Fruit fly (Drosophila melanogaster) whole organism, prepupa: ENCODE measurements around the gene vsg.
A peak's percentile ranks its signal among the peaks of the same experiment; 100 is the strongest.

ENCODE experiments used
- Blimp-1 ChIP-seq: fragments of 200-800 bp; sonication (Bioruptor generic); optimal IDR thresholded peaks from 3 replicates; lab custom pipeline; 2017; ENCODE audit warnings: missing biosample characterization, missing genetic modification characterization, mild to moderate bottlenecking, moderate library complexity, missing genetic modification reagents
- CG10631 ChIP-seq: fragments of 200-800 bp; sonication (Bioruptor generic); optimal IDR thresholded peaks from 2 replicates; lab custom pipeline; 2016; ENCODE audit warnings: missing biosample characterization, missing genetic modification characterization
- CG10669 ChIP-seq: fragments of 200-800 bp; sonication (Bioruptor generic); optimal IDR thresholded peaks from 3 replicates; lab custom pipeline; 2018; ENCODE audit warnings: missing biosample characterization, mild to moderate bottlenecking, missing genetic modification characterization, moderate library complexity
- CG11294 ChIP-seq: fragments of 200-800 bp; sonication (Bioruptor generic); IDR thresholded peaks from 2 replicates; pipeline ENCODE4 v1.3.6; 2022; ENCODE audit warnings: missing biosample characterization, missing genetic modification characterization
- CG11762 ChIP-seq: fragments of 200-800 bp; sonication (Bioruptor generic); optimal IDR thresholded peaks from 3 replicates; lab custom pipeline; 2016; ENCODE audit warnings: missing biosample characterization, missing genetic modification characterization; ENCODE audit not compliant: insufficient read depth
- CG11902 ChIP-seq: fragments of 200-800 bp; sonication (Bioruptor generic); optimal IDR thresholded peaks from 3 replicates; lab custom pipeline; 2016; ENCODE audit warnings: missing biosample characterization, missing genetic modification characterization
- CG15336 ChIP-seq: fragments of 200-800 bp; sonication (Bioruptor generic); IDR thresholded peaks from 2 replicates; pipeline ENCODE4 v1.3.6; 2022; ENCODE audit warnings: missing biosample characterization, missing genetic modification characterization
- CG16779 ChIP-seq: fragments of 200-800 bp; sonication (Bioruptor generic); optimal IDR thresholded peaks from 3 replicates; lab custom pipeline; 2017; ENCODE audit warnings: missing biosample characterization, mild to moderate bottlenecking, missing genetic modification characterization
- CG3032 ChIP-seq: fragments of 200-800 bp; optimal IDR thresholded peaks from 2 replicates; lab custom pipeline; 2019; ENCODE audit warnings: missing biosample characterization, mild to moderate bottlenecking, missing genetic modification characterization, moderate library complexity
- CG31627 ChIP-seq: fragments of 200-800 bp; sonication (Bioruptor generic); optimal IDR thresholded peaks from 3 replicates; lab custom pipeline; 2016; ENCODE audit warnings: missing biosample characterization, missing genetic modification characterization
- CG32006 ChIP-seq: fragments of 200-800 bp; sonication (Bioruptor generic); optimal IDR thresholded peaks from 3 replicates; lab custom pipeline; 2017; ENCODE audit warnings: missing biosample characterization, mild to moderate bottlenecking, missing genetic modification characterization
- CG34406 ChIP-seq: fragments of 200-800 bp; sonication (Bioruptor generic); optimal IDR thresholded peaks from 3 replicates; lab custom pipeline; 2016; ENCODE audit warnings: missing biosample characterization, missing genetic modification characterization
- CG3919 ChIP-seq: fragments of 200-800 bp; sonication (Bioruptor generic); optimal IDR thresholded peaks from 3 replicates; lab custom pipeline; 2016; ENCODE audit warnings: missing biosample characterization, missing genetic modification characterization
- CG4318 ChIP-seq: fragments of 200-800 bp; sonication (Bioruptor generic); optimal IDR thresholded peaks from 3 replicates; lab custom pipeline; 2017; ENCODE audit warnings: missing biosample characterization, mild to moderate bottlenecking, missing genetic modification characterization
- CG6163 ChIP-seq: fragments of 200-800 bp; sonication (Bioruptor generic); IDR thresholded peaks from 3 replicates; pipeline ENCODE4 v1.3.6; 2022; ENCODE audit warnings: missing biosample characterization, missing genetic modification characterization
- CG6276 ChIP-seq: fragments of 200-800 bp; sonication (Bioruptor generic); optimal IDR thresholded peaks from 2 replicates; lab custom pipeline; 2017; ENCODE audit warnings: missing biosample characterization, mild to moderate bottlenecking, missing genetic modification characterization
- CG6792 ChIP-seq: fragments of 200-800 bp; sonication (Bioruptor generic); optimal IDR thresholded peaks from 3 replicates; lab custom pipeline; 2016; ENCODE audit warnings: missing biosample characterization, missing genetic modification characterization
- CG6854 ChIP-seq: fragments of 200-800 bp; sonication (Bioruptor generic); optimal IDR thresholded peaks from 2 replicates; lab custom pipeline; 2017; ENCODE audit warnings: missing biosample characterization, mild to moderate bottlenecking, missing genetic modification characterization
- CG8119 ChIP-seq: fragments of 200-800 bp; sonication (Bioruptor generic); IDR thresholded peaks from 3 replicates; pipeline ENCODE4 v1.3.6; 2022; ENCODE audit warnings: missing biosample characterization, missing genetic modification characterization
- CG8319 ChIP-seq: fragments of 200-800 bp; sonication (Bioruptor generic); optimal IDR thresholded peaks from 3 replicates; lab custom pipeline; 2016; ENCODE audit warnings: missing biosample characterization, missing genetic modification characterization
- CG8632 ChIP-seq: fragments of 200-800 bp; sonication (Bioruptor generic); optimal IDR thresholded peaks from 3 replicates; lab custom pipeline; 2016; ENCODE audit warnings: missing biosample characterization, missing genetic modification characterization
- Eip75B ChIP-seq: fragments of 200-800 bp; sonication (Bioruptor generic); optimal IDR thresholded peaks from 3 replicates; lab custom pipeline; 2016; ENCODE audit warnings: missing biosample characterization, missing genetic modification characterization
- Eip78C ChIP-seq: fragments of 200-800 bp; sonication (Bioruptor generic); peaks from one replicate; lab custom pipeline; 2016; ENCODE audit warnings: missing biosample characterization, missing genetic modification characterization
- Eip93F ChIP-seq: fragments of 200-800 bp; sonication (Bioruptor generic); optimal IDR thresholded peaks from 2 replicates; lab custom pipeline; 2016; ENCODE audit warnings: missing biosample characterization, mild to moderate bottlenecking, missing genetic modification characterization
- Ets21C ChIP-seq: fragments of 200-800 bp; sonication (Bioruptor generic); optimal IDR thresholded peaks from 3 replicates; lab custom pipeline; 2016; ENCODE audit warnings: missing biosample characterization, missing genetic modification characterization
- Ets96B ChIP-seq: fragments of 200-800 bp; optimal IDR thresholded peaks from 2 replicates; lab custom pipeline; 2019; ENCODE audit warnings: missing biosample characterization, mild to moderate bottlenecking, missing genetic modification characterization, moderate library complexity
- Gug ChIP-seq: fragments of 200-800 bp; sonication (Bioruptor generic); IDR thresholded peaks from 2 replicates; pipeline ENCODE4 v1.3.6; 2022; ENCODE audit warnings: missing biosample characterization, missing genetic modification characterization
- Hr38 ChIP-seq: sonication (Bioruptor generic); optimal IDR thresholded peaks from 2 replicates; lab custom pipeline; 2016; ENCODE audit warnings: missing biosample characterization, missing genetic modification characterization
- Hr4 ChIP-seq: fragments of 200-800 bp; sonication (Bioruptor generic); optimal IDR thresholded peaks from 3 replicates; lab custom pipeline; 2016; ENCODE audit warnings: missing biosample characterization, missing genetic modification characterization
- Lpt ChIP-seq: fragments of 200-800 bp; sonication (Bioruptor generic); optimal IDR thresholded peaks from 3 replicates; lab custom pipeline; 2016; ENCODE audit warnings: missing biosample characterization, missing genetic modification characterization
- Met ChIP-seq: fragments of 200-800 bp; sonication (Bioruptor generic); optimal IDR thresholded peaks from 3 replicates; lab custom pipeline; 2016; ENCODE audit warnings: missing biosample characterization, missing genetic modification characterization
- OdsH ChIP-seq: fragments of 200-800 bp; sonication (Bioruptor generic); optimal IDR thresholded peaks from 3 replicates; lab custom pipeline; 2016; ENCODE audit warnings: missing biosample characterization, missing genetic modification characterization
- Smox ChIP-seq: fragments of 200-800 bp; sonication (Bioruptor generic); optimal IDR thresholded peaks from 3 replicates; lab custom pipeline; 2016; ENCODE audit warnings: missing biosample characterization, missing genetic modification characterization
- Sox14 ChIP-seq: fragments of 200-800 bp; sonication (Bioruptor generic); optimal IDR thresholded peaks from 3 replicates; lab custom pipeline; 2016; ENCODE audit warnings: missing biosample characterization, missing genetic modification characterization
- Sox15 ChIP-seq: fragments of 200-800 bp; sonication (Bioruptor generic); optimal IDR thresholded peaks from 3 replicates; lab custom pipeline; 2016; ENCODE audit warnings: missing biosample characterization, missing genetic modification characterization
- dsx ChIP-seq: fragments of 200-800 bp; optimal IDR thresholded peaks from 3 replicates; lab custom pipeline; 2019; ENCODE audit warnings: missing biosample characterization, mild to moderate bottlenecking, missing genetic modification characterization, moderate library complexity; ENCODE audit not compliant: poor library complexity, severe bottlenecking
- eg ChIP-seq: fragments of 200-800 bp; sonication (Bioruptor generic); IDR thresholded peaks from 3 replicates; pipeline ENCODE4 v1.3.6; 2022; ENCODE audit warnings: missing biosample characterization, missing genetic modification characterization
- esn ChIP-seq: fragments of 200-800 bp; sonication (Bioruptor generic); optimal IDR thresholded peaks from 2 replicates; lab custom pipeline; 2016; ENCODE audit warnings: missing biosample characterization, mild to moderate bottlenecking, missing genetic modification characterization, moderate library complexity
- fd59A ChIP-seq: fragments of 200-800 bp; sonication (Bioruptor generic); optimal IDR thresholded peaks from 2 replicates; lab custom pipeline; 2017; ENCODE audit warnings: missing biosample characterization, mild to moderate bottlenecking, missing genetic modification characterization, missing genetic modification reagents
- fd85E ChIP-seq: fragments of 200-800 bp; sonication (Bioruptor generic); optimal IDR thresholded peaks from 3 replicates; lab custom pipeline; 2016; ENCODE audit warnings: missing biosample characterization, missing genetic modification characterization
- fkh ChIP-seq: fragments of 200-800 bp; sonication (Bioruptor generic); optimal IDR thresholded peaks from 3 replicates; lab custom pipeline; 2017; ENCODE audit warnings: missing biosample characterization, mild to moderate bottlenecking, missing genetic modification characterization, moderate library complexity
- lz ChIP-seq: fragments of 200-800 bp; sonication (Bioruptor generic); optimal IDR thresholded peaks from 3 replicates; lab custom pipeline; 2016; ENCODE audit warnings: missing biosample characterization, missing genetic modification characterization
- net ChIP-seq: fragments of 200-800 bp; sonication (Bioruptor generic); optimal IDR thresholded peaks from 3 replicates; lab custom pipeline; 2016; ENCODE audit warnings: missing biosample characterization, missing genetic modification characterization
- pdm3 ChIP-seq: fragments of 200-800 bp; sonication (Bioruptor generic); optimal IDR thresholded peaks from 3 replicates; lab custom pipeline; 2016; ENCODE audit warnings: missing biosample characterization, missing genetic modification characterization
- salr ChIP-seq, 2 experiments: fragments of 200-800 bp; sonication (Bioruptor generic); optimal IDR thresholded peaks; 3 replicates each; lab custom pipeline; 2016 to 2018; ENCODE audit warnings: missing biosample characterization in 2 of 2, missing genetic modification characterization in 2 of 2, mild to moderate bottlenecking in 1 of 2
- spab ChIP-seq: fragments of 200-800 bp; sonication (Bioruptor generic); optimal IDR thresholded peaks from 2 replicates; lab custom pipeline; 2017; ENCODE audit warnings: missing biosample characterization, mild to moderate bottlenecking, missing genetic modification characterization, missing genetic modification reagents
- ss ChIP-seq, 2 experiments: fragments of 200-800 bp; sonication (Bioruptor generic); optimal IDR thresholded peaks; 2 replicates in 1 of 2; 3 replicates in 1 of 2; lab custom pipeline; 2017 to 2018; ENCODE audit warnings: mild to moderate bottlenecking in 2 of 2, missing biosample characterization in 2 of 2, missing genetic modification characterization in 2 of 2, moderate library complexity in 1 of 2
- svp ChIP-seq: fragments of 200-800 bp; sonication (Bioruptor generic); peaks from one replicate; lab custom pipeline; 2016; ENCODE audit warnings: missing biosample characterization, missing genetic modification characterization
- topi ChIP-seq: fragments of 200-800 bp; sonication (Bioruptor generic); optimal IDR thresholded peaks from 3 replicates; lab custom pipeline; 2016; ENCODE audit warnings: missing biosample characterization, missing genetic modification characterization
- vri ChIP-seq: fragments of 200-800 bp; sonication (Bioruptor generic); optimal IDR thresholded peaks from 3 replicates; lab custom pipeline; 2016; ENCODE audit warnings: missing biosample characterization, mild to moderate bottlenecking, missing genetic modification characterization

vsg gene

DNA sequence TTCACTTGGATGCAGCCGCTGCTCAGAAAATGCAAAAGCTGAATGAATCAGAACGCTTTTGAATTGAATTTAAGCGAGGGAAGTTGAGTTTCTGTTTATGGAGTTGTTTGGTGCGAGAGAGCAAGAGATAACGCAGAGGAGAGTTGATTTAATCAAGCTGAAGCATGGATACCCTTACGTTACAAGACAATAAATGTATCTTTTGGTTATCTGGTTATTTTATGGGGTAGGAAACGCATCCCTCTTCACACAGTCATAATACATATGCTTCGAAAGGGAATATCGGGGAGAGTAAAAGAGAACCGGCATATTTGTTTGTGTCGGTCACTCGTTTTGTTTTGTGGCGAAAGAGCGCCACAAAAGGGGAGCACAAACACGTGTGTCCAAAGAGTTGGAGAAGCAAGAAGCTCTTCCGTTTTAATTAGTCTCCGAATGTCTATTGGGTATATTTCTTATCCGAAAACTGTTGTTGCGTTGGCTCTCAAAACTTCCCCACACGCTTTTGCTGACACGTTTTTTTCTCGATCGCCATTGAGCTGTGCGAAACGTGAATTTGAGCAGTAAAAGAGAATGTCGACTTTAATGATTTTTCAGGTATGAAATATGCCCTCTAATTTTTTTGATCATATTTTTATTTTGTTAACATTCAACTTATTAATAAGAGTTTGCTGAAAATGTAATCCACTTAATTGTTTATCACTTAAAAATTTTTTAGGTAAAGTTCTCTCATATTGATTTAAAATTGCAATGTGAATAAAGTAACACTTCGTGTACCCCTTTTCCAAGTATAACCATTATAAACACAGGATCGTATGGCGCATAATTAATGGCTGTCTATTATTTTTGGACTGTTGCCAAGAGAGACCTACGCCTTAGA is 17.2 kb upstream of the vsg start, which contains the start of gene Prps:
TSS of gene Prps (minus strand) at position 51 of the 877 bp plus-strand sequence.
- TF ChIP-seq spab (GFP tag; lab: Kevin White, UChicago) (peak; percentile 67), Met (GFP tag; lab: Kevin White, UChicago) (peak; percentile 89), Sox14 (GFP tag; lab: Kevin White, UChicago) (peak; percentile 82), CG6276 (GFP tag; lab: Kevin White, UChicago) (no peak), ss (GFP tag; optimal IDR thresholded peaks at IDR 0.05; lab: Kevin White, UChicago) (peak; percentile 84 to 86), Gug (GFP tag; lab: Robert Waterston, UW) (peak; percentile 71), CG6792 (GFP tag; lab: Kevin White, UChicago) (peak; percentile 90), OdsH (GFP tag; lab: Kevin White, UChicago) (peak; percentile 83), CG4318 (GFP tag; lab: Kevin White, UChicago) (no peak), Lpt (GFP tag; lab: Kevin White, UChicago) (peak; percentile 70), Hr4 (GFP tag; lab: Kevin White, UChicago) (peak; percentile 88), CG8119 (GFP tag; lab: Robert Waterston, UW) (peak; percentile 78; the same call in 2 of the 3 replicates), fd85E (GFP tag; lab: Kevin White, UChicago) (peak; percentile 81), CG11902 (GFP tag; lab: Kevin White, UChicago) (peak; percentile 68), CG34406 (GFP tag; lab: Kevin White, UChicago) (peak; percentile 73), CG8319 (peak; percentile 70), pdm3 (GFP tag; lab: Kevin White, UChicago) (peak; percentile 88), Sox15 (GFP tag; lab: Kevin White, UChicago) (peak; percentile 61), CG11294 (GFP tag; lab: Robert Waterston, UW) (peak; percentile 72), topi (GFP tag; lab: Kevin White, UChicago) (peak; percentile 91), net (GFP tag; lab: Kevin White, UChicago) (peak; percentile 87), CG3919 (GFP tag; lab: Kevin White, UChicago) (peak; percentile 93), CG6854 (peak; percentile 92), CG10669 (peak; percentile 82), CG15336 (GFP tag; lab: Robert Waterston, UW) (peak; percentile 83), fd59A (peak; percentile 54), CG8632 (GFP tag; lab: Kevin White, UChicago) (peak; percentile 83), eg (GFP tag; lab: Robert Waterston, UW) (peak; percentile 88), Eip93F (GFP tag; lab: Kevin White, UChicago) (peak; percentile 83), lz (GFP tag; lab: Kevin White, UChicago) (peak; percentile 86), CG10631 (GFP tag; lab: Kevin White, UChicago) (no peak), Hr38 (GFP tag; lab: Kevin White, UChicago) (no peak), CG32006 (GFP tag; lab: Kevin White, UChicago) (peak; percentile 70), fkh (peak; percentile 23), salr (GFP tag; optimal IDR thresholded peaks at IDR 0.05; lab: Kevin White, UChicago) (peak in 1 of 2 experiments; percentile 63), Ets21C (peak; percentile 77), CG31627 (GFP tag; lab: Kevin White, UChicago) (peak; percentile 83), Ets96B (tag; lab: Kevin White, UChicago) (peak; percentile 84), Eip75B (GFP tag; lab: Kevin White, UChicago) (peak; percentile 91), CG16779 (tag; lab: Kevin White, UChicago) (peak; percentile 83), Blimp-1 (peak; percentile 69), esn (GFP tag; lab: Kevin White, UChicago) (peak; percentile 91), CG6163 (GFP tag; lab: Robert Waterston, UW) (peak; percentile 90), Eip78C (GFP tag; lab: Kevin White, UChicago) (peak; percentile 96), CG3032 (tag; lab: Kevin White, UChicago) (peak; percentile 79), dsx (GFP tag; lab: Kevin White, UChicago) (peak; percentile 79), Smox (GFP tag; lab: Kevin White, UChicago) (peak; percentile 85), vri (GFP tag; lab: Kevin White, UChicago) (peak; percentile 91), CG11762 (GFP tag; lab: Kevin White, UChicago) (peak; percentile 79), svp (GFP tag; lab: Kevin White, UChicago) (peak; percentile 94)
